Worm (Caenorhabditis elegans): ENCODE results near the gene pals-26.

pals-26 gene

DNA sequence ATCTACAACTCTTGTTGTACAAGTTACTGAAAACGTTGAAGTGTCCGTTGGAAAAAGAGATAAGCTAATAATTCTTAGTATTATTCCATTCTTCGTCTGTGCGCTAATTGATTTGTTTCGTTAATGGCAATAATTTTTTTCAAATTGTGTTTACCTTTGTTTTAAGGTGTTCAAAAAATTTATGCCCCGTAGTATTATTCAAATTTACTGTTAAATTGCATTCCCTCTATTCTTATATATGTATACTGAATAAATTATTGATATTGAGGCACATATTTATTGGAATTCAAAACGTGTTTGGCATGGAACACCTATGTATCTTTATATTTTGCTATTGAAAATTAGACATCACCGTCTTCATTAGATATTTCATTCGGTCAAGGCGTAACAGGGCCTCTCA, at the start of gene pals-26:
TSS of gene pals-26 (plus strand) at position 301 of the 400 bp plus-strand sequence.
- TF ChIP-seq sea-1 (GFP tag; conservative IDR thresholded peaks at IDR 0.05) (no peak), B0310.2 (tag; optimal IDR thresholded peaks at IDR 0.05) (no peak), F13C5.2 (tag; optimal IDR thresholded peaks at IDR 0.05) (no peak), tbx-11 (GFP tag; IDR thresholded peaks at IDR 0.05) (no peak), ama-1 (optimal IDR thresholded peaks at IDR 0.05) (no peak), ceh-13 (GFP tag; optimal IDR thresholded peaks at IDR 0.05) (no peak), scrt-1 (GFP tag; IDR thresholded peaks at IDR 0.05) (no peak), aly-1 (tag; optimal IDR thresholded peaks at IDR 0.05) (no peak), hnd-1 (tag; optimal IDR thresholded peaks at IDR 0.05) (no peak), tra-4 (tag; optimal IDR thresholded peaks at IDR 0.05) (no peak), flt-1 (GFP tag; IDR thresholded peaks at IDR 0.05) (no peak), hmg-4 (GFP tag; optimal IDR thresholded peaks at IDR 0.05) (no peak), ets-7 (tag; optimal IDR thresholded peaks at IDR 0.05) (no peak), pes-1 (GFP tag; IDR thresholded peaks at IDR 0.05) (no peak), ceh-36 (tag; optimal IDR thresholded peaks at IDR 0.05) (no peak), hmbx-1 (tag; optimal IDR thresholded peaks at IDR 0.05) (no peak), tbx-37 (GFP tag; conservative IDR thresholded peaks at IDR 0.05) (no peak)

- TF ChIP-seq ceh-13 (GFP tag; optimal IDR thresholded peaks at IDR 0.05) (no peak), hmbx-1 (tag; optimal IDR thresholded peaks at IDR 0.05) (no peak), hmg-4 (GFP tag; optimal IDR thresholded peaks at IDR 0.05) (no peak), flt-1 (GFP tag; IDR thresholded peaks at IDR 0.05) (no peak), ama-1 (optimal IDR thresholded peaks at IDR 0.05) (no peak), F13C5.2 (tag; optimal IDR thresholded peaks at IDR 0.05) (no peak), tbx-11 (GFP tag; IDR thresholded peaks at IDR 0.05) (no peak), sea-1 (GFP tag; conservative IDR thresholded peaks at IDR 0.05) (no peak), B0310.2 (tag; optimal IDR thresholded peaks at IDR 0.05) (no peak), tbx-37 (GFP tag; conservative IDR thresholded peaks at IDR 0.05) (no peak), pes-1 (GFP tag; IDR thresholded peaks at IDR 0.05) (no peak), scrt-1 (GFP tag; IDR thresholded peaks at IDR 0.05) (no peak), aly-1 (tag; optimal IDR thresholded peaks at IDR 0.05) (no peak)
These were observed 46.6 kb upstream of the pals-26 start for ce11 chrIII:4328208-4328987.

ce11 chrIII:4330984-4331383, 44.0 kb upstream of the pals-26 start, which contains the start of gene gly-6:
Gene gly-6, minus strand, starts transcription at chrIII:4331228.
- TF ChIP-seq aly-1 (tag; optimal IDR thresholded peaks at IDR 0.05) (no peak), tbx-11 (GFP tag; IDR thresholded peaks at IDR 0.05) (no peak), flt-1 (GFP tag; IDR thresholded peaks at IDR 0.05) (no peak), ceh-36 (tag; optimal IDR thresholded peaks at IDR 0.05) (no peak), pes-1 (GFP tag; IDR thresholded peaks at IDR 0.05) (no peak)

- no peak for TF ChIP-seq hmg-4 (GFP tag; optimal IDR thresholded peaks at IDR 0.05)
- peak; percentile 11 for TF ChIP-seq F13C5.2 (tag; optimal IDR thresholded peaks at IDR 0.05)
These were observed 42.4 kb upstream of the pals-26 start, which contains the start of gene cdk-12 for ce11 chrIII:4332543-4333042. Gene cdk-12, plus strand, starts transcription at chrIII:4332992.

- no peak for TF ChIP-seq aly-1 (tag; optimal IDR thresholded peaks at IDR 0.05)
- TF ChIP-seq pes-1 (GFP tag; IDR thresholded peaks at IDR 0.05) = 0 out of 2 replicates have a peak, but pooled peaks have one; percentile 28
- TF ChIP-seq tbx-11 (GFP tag; IDR thresholded peaks at IDR 0.05) = 0 out of 2 replicates have a peak, but pooled peaks have one; percentile 13
These were observed 39.3 kb upstream of the pals-26 start for ce11 chrIII:4335614-4336013.

DNA sequence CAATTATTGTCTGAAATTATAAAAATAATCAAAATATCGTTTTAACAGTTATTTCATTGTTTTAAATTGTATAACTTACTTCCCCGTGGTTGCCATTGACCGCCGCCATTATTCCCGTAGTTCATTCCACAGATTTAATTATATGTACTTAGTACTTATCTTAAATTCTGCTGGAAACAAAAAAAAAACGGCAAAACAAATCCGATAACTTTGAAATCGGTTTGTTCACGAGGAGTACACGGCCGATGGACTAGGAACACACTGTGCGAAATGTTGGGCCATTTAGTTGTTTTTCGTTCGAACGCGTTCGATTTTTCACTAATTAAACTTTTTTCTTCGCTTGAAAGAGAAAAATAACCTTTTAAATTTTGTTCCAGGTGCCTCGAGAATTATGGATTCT, 31.9 kb upstream of the pals-26 start, which contains the start of the genes B0285.3 and lcmt-1:
TSS of gene B0285.3 (minus strand) at position 267 of the 400 bp plus-strand sequence.
TSS of gene lcmt-1 (plus strand) at position 377 of the 400 bp plus-strand sequence.
- no peak for TF ChIP-seq scrt-1 (GFP tag; IDR thresholded peaks at IDR 0.05)
- TF ChIP-seq ceh-13 (GFP tag; optimal IDR thresholded peaks at IDR 0.05) = no peak
- 0 out of 2 replicates have a peak, but pooled peaks have one; percentile 28 for TF ChIP-seq tbx-37 (GFP tag; conservative IDR thresholded peaks at IDR 0.05)
- no peak for TF ChIP-seq hmg-4 (GFP tag; optimal IDR thresholded peaks at IDR 0.05)
- TF ChIP-seq F13C5.2 (tag; optimal IDR thresholded peaks at IDR 0.05) = no peak

ce11 chrIII:4345034-4345433, 29.9 kb upstream of the pals-26 start, which contains the start of gene hse-5:
Gene hse-5, plus strand, starts transcription at chrIII:4345334.
- TF ChIP-seq flt-1 (GFP tag; IDR thresholded peaks at IDR 0.05) = no peak
- TF ChIP-seq F13C5.2 (tag; optimal IDR thresholded peaks at IDR 0.05) = no peak

ce11 chrIII:4349799-4350198, 25.2 kb upstream of the pals-26 start, which contains the start of gene B0285.6:
Gene B0285.6, plus strand, starts transcription at chrIII:4350099.
- TF ChIP-seq aly-1 (tag; optimal IDR thresholded peaks at IDR 0.05) (no peak), hnd-1 (tag; optimal IDR thresholded peaks at IDR 0.05) (no peak), sea-1 (GFP tag; conservative IDR thresholded peaks at IDR 0.05) (no peak), tra-4 (tag; optimal IDR thresholded peaks at IDR 0.05) (no peak), flt-1 (GFP tag; IDR thresholded peaks at IDR 0.05) (no peak), ceh-13 (GFP tag; optimal IDR thresholded peaks at IDR 0.05) (no peak), B0310.2 (tag; optimal IDR thresholded peaks at IDR 0.05) (no peak), tbx-37 (GFP tag; conservative IDR thresholded peaks at IDR 0.05) (no peak), ceh-36 (tag; optimal IDR thresholded peaks at IDR 0.05) (no peak), hmbx-1 (tag; optimal IDR thresholded peaks at IDR 0.05) (no peak), F13C5.2 (tag; optimal IDR thresholded peaks at IDR 0.05) (no peak), ets-7 (tag; optimal IDR thresholded peaks at IDR 0.05) (no peak), ama-1 (optimal IDR thresholded peaks at IDR 0.05) (no peak), hmg-4 (GFP tag; optimal IDR thresholded peaks at IDR 0.05) (no peak)

Data from whole organism, early embryonic.